Fruit fly (Drosophila melanogaster): ENCODE data around the gene ppk26.

- TF ChIP-seq cic (GFP tag; optimal IDR thresholded peaks at IDR 0.05) (no peak), CG1620 (GFP tag; optimal IDR thresholded peaks at IDR 0.05) (no peak), toe (GFP tag; optimal IDR thresholded peaks at IDR 0.05) (no peak), kay (GFP tag; ENCODE audit: borderline replicate concordance) (no peak), bab1 (GFP tag; optimal IDR thresholded peaks at IDR 0.05) (no peak), CG7101 (tag; optimal IDR thresholded peaks at IDR 0.05) (no peak), CG7045 (GFP tag; optimal IDR thresholded peaks at IDR 0.05) (no peak)
Observed at dm6 chr3L:7432265-7432664, 23.7 kb upstream of the ppk26 start.
